Fruit fly (Drosophila melanogaster) whole organism, embryonic: ENCODE measurements around the gene Schip1.

Source experiments
- Bdp1 ChIP-seq: fragments of 200-800 bp; sonication (Bioruptor generic); optimal IDR thresholded peaks from 3 replicates; lab custom pipeline; 2016; ENCODE audit warnings: missing biosample characterization, missing genetic modification characterization
- Bgb ChIP-seq: fragments of 200-800 bp; sonication (Bioruptor generic); IDR thresholded peaks from 2 replicates; pipeline ENCODE4 v1.3.6; 2022; ENCODE audit warnings: missing biosample characterization, missing genetic modification characterization; ENCODE audit not compliant: partially characterized antibody
- BtbVII ChIP-seq: fragments of 200-800 bp; sonication (Bioruptor generic); optimal IDR thresholded peaks from 3 replicates; lab custom pipeline; 2017; ENCODE audit warnings: missing biosample characterization, mild to moderate bottlenecking, missing genetic modification characterization
- CG11504 ChIP-seq: fragments of 200-800 bp; sonication (Bioruptor generic); optimal IDR thresholded peaks from 3 replicates; lab custom pipeline; 2019; ENCODE audit warnings: missing biosample characterization, mild to moderate bottlenecking, missing genetic modification characterization, moderate library complexity
- CG13424 ChIP-seq: fragments of 200-800 bp; sonication (Bioruptor generic); optimal IDR thresholded peaks from 2 replicates; lab custom pipeline; 2019; ENCODE audit warnings: missing biosample characterization, mild to moderate bottlenecking, missing genetic modification characterization, moderate library complexity
- CG14014 ChIP-seq: fragments of 200-800 bp; sonication (Bioruptor generic); IDR thresholded peaks from 2 replicates; pipeline ENCODE4 v1.3.6; 2022; ENCODE audit warnings: missing biosample characterization, missing genetic modification characterization
- CG15696 ChIP-seq: fragments of 200-800 bp; sonication (Bioruptor generic); optimal IDR thresholded peaks from 2 replicates; lab custom pipeline; 2019; ENCODE audit warnings: missing biosample characterization, mild to moderate bottlenecking, missing genetic modification characterization, moderate library complexity
- CG2199 ChIP-seq: fragments of 200-800 bp; sonication (Bioruptor generic); IDR thresholded peaks from 3 replicates; pipeline ENCODE4 v1.3.6; 2022; ENCODE audit warnings: missing biosample characterization, missing genetic modification characterization
- CG30403 ChIP-seq: fragments of 200-800 bp; sonication (Bioruptor generic); optimal IDR thresholded peaks from 3 replicates; lab custom pipeline; 2016; ENCODE audit warnings: missing biosample characterization, missing genetic modification characterization
- CG31441 ChIP-seq: fragments of 200-800 bp; sonication (Bioruptor generic); IDR thresholded peaks from 2 replicates; pipeline ENCODE4 v1.3.6; 2022; ENCODE audit warnings: missing biosample characterization, missing genetic modification characterization
- CG32532 ChIP-seq: fragments of 200-800 bp; sonication (Bioruptor generic); IDR thresholded peaks from 2 replicates; pipeline ENCODE4 v1.3.6; 2022; ENCODE audit warnings: missing biosample characterization, missing genetic modification characterization
- CG32772 ChIP-seq: fragments of 200-800 bp; sonication (Bioruptor generic); IDR thresholded peaks from 2 replicates; pipeline ENCODE4 v1.3.6; 2022; ENCODE audit warnings: missing biosample characterization, missing genetic modification characterization
- CG3995 ChIP-seq: fragments of 200-800 bp; sonication (Bioruptor generic); optimal IDR thresholded peaks from 3 replicates; lab custom pipeline; 2016; ENCODE audit warnings: missing biosample characterization, missing genetic modification characterization
- CG42726 ChIP-seq: fragments of 200-800 bp; sonication (Bioruptor generic); IDR thresholded peaks from 2 replicates; pipeline ENCODE4 v1.3.6; 2022; ENCODE audit warnings: missing biosample characterization, missing genetic modification characterization; ENCODE audit not compliant: partially characterized antibody
- CG4707 ChIP-seq: fragments of 200-800 bp; sonication (Bioruptor generic); optimal IDR thresholded peaks from 2 replicates; lab custom pipeline; 2018; ENCODE audit warnings: missing biosample characterization, mild to moderate bottlenecking, missing genetic modification characterization, moderate library complexity
- CG6272 ChIP-seq: fragments of 200-800 bp; sonication (Bioruptor generic); IDR thresholded peaks from 2 replicates; pipeline ENCODE4 v1.3.6; 2022; ENCODE audit warnings: missing biosample characterization, missing genetic modification characterization
- CG7271 ChIP-seq: fragments of 200-800 bp; sonication (Bioruptor generic); optimal IDR thresholded peaks from 2 replicates; lab custom pipeline; 2018; ENCODE audit warnings: missing biosample characterization, mild to moderate bottlenecking, missing genetic modification characterization, moderate library complexity
- CG8478 ChIP-seq: fragments of >200 bp; optimal IDR thresholded peaks from 2 replicates; lab custom pipeline; 2018
- CG9727 ChIP-seq: fragments of 200-800 bp; sonication (Bioruptor generic); optimal IDR thresholded peaks from 3 replicates; lab custom pipeline; 2017; ENCODE audit warnings: missing biosample characterization, mild to moderate bottlenecking, missing genetic modification characterization
- Dad ChIP-seq: fragments of 200-800 bp; sonication (Bioruptor generic); optimal IDR thresholded peaks from 3 replicates; lab custom pipeline; 2016; ENCODE audit warnings: missing biosample characterization, missing genetic modification characterization
- Dbx ChIP-seq: fragments of 200-800 bp; sonication (Bioruptor generic); IDR thresholded peaks from 3 replicates; pipeline ENCODE4 v1.3.6; 2022; ENCODE audit warnings: missing biosample characterization, missing genetic modification characterization
- Dip3 ChIP-seq: fragments of 200-800 bp; sonication (Bioruptor generic); optimal IDR thresholded peaks from 3 replicates; lab custom pipeline; 2016; ENCODE audit warnings: missing biosample characterization, missing genetic modification characterization
- HLH54F ChIP-seq: fragments of 200-800 bp; sonication (Bioruptor generic); optimal IDR thresholded peaks from 3 replicates; lab custom pipeline; 2016; ENCODE audit warnings: missing biosample characterization, missing genetic modification characterization
- Hmr ChIP-seq: fragments of 200-800 bp; sonication (Bioruptor generic); optimal IDR thresholded peaks from 3 replicates; lab custom pipeline; 2017; ENCODE audit warnings: mild to moderate bottlenecking, missing biosample characterization, missing genetic modification reagents, missing genetic modification characterization
- Lim3 ChIP-seq: fragments of 200-800 bp; sonication (Bioruptor generic); IDR thresholded peaks from 2 replicates; pipeline ENCODE4 v1.3.6; 2022; ENCODE audit warnings: missing biosample characterization, missing genetic modification characterization
- Nf-YC ChIP-seq: fragments of 200-800 bp; optimal IDR thresholded peaks from 3 replicates; lab custom pipeline; 2019; ENCODE audit warnings: missing biosample characterization, mild to moderate bottlenecking, missing genetic modification characterization, moderate library complexity
- Ravus ChIP-seq: fragments of 200-800 bp; sonication (Bioruptor generic); IDR thresholded peaks from 2 replicates; pipeline ENCODE4 v1.3.6; 2022; ENCODE audit warnings: missing biosample characterization, missing genetic modification characterization
- aop ChIP-seq: fragments of 200-800 bp; sonication (Bioruptor generic); IDR thresholded peaks from 2 replicates; pipeline ENCODE4 v1.3.6; 2022; ENCODE audit warnings: missing biosample characterization, missing genetic modification characterization
- ap ChIP-seq: fragments of 200-800 bp; sonication (Bioruptor generic); IDR thresholded peaks from 2 replicates; pipeline ENCODE4 v1.3.6; 2022; ENCODE audit warnings: missing biosample characterization, missing genetic modification characterization
- az2 ChIP-seq: fragments of 200-800 bp; sonication (Bioruptor generic); optimal IDR thresholded peaks from 3 replicates; lab custom pipeline; 2016; ENCODE audit warnings: missing biosample characterization, missing genetic modification characterization
- cas ChIP-seq: fragments of 200-800 bp; sonication (Bioruptor generic); IDR thresholded peaks from 2 replicates; pipeline ENCODE4 v1.3.6; 2022; ENCODE audit warnings: missing biosample characterization, missing genetic modification characterization
- cato ChIP-seq: fragments of 200-800 bp; sonication (Bioruptor generic); optimal IDR thresholded peaks from 2 replicates; lab custom pipeline; 2016; ENCODE audit warnings: missing biosample characterization, missing genetic modification characterization, borderline replicate concordance
- dan ChIP-seq: fragments of 200-800 bp; sonication (Bioruptor generic); IDR thresholded peaks from 2 replicates; pipeline ENCODE4 v1.3.6; 2022; ENCODE audit warnings: missing biosample characterization, missing genetic modification characterization
- dmrt11E ChIP-seq: fragments of 200-800 bp; sonication (Bioruptor generic); optimal IDR thresholded peaks from 3 replicates; lab custom pipeline; 2018; ENCODE audit warnings: missing biosample characterization, mild to moderate bottlenecking, missing genetic modification characterization, moderate library complexity
- eve ChIP-seq, 2 experiments: fragments of >200 bp; optimal IDR thresholded peaks; 2 replicates each; lab custom pipeline; 2017; ENCODE audit warnings: missing biosample characterization in 2 of 2, missing genetic modification characterization in 2 of 2
- exex ChIP-seq: fragments of 200-800 bp; sonication (Bioruptor generic); optimal IDR thresholded peaks from 4 replicates; lab custom pipeline; 2018; ENCODE audit warnings: missing biosample characterization, mild to moderate bottlenecking, missing genetic modification characterization, moderate library complexity
- eyg ChIP-seq: fragments of 200-800 bp; sonication (Bioruptor generic); optimal IDR thresholded peaks from 3 replicates; lab custom pipeline; 2016; ENCODE audit warnings: missing biosample characterization, missing genetic modification characterization
- gem ChIP-seq: fragments of 200-800 bp; sonication (Bioruptor generic); optimal IDR thresholded peaks from 2 replicates; lab custom pipeline; 2019; ENCODE audit warnings: missing biosample characterization, mild to moderate bottlenecking, missing genetic modification characterization, moderate library complexity
- mirr ChIP-seq: fragments of 200-800 bp; sonication (Bioruptor generic); optimal IDR thresholded peaks from 3 replicates; lab custom pipeline; 2018; ENCODE audit warnings: missing biosample characterization, mild to moderate bottlenecking, missing genetic modification characterization
- nerfin-2 ChIP-seq: fragments of 200-800 bp; sonication (Bioruptor generic); IDR thresholded peaks from 2 replicates; pipeline ENCODE4 v1.3.6; 2022; ENCODE audit warnings: missing biosample characterization, missing genetic modification characterization; ENCODE audit not compliant: partially characterized antibody
- otp ChIP-seq: fragments of 200-800 bp; sonication (Bioruptor generic); IDR thresholded peaks from 3 replicates; pipeline ENCODE4, ENCODE4 v1.3.6; 2022; ENCODE audit warnings: missing biosample characterization, missing genetic modification characterization
- peb ChIP-seq: fragments of 200-800 bp; sonication (Bioruptor generic); IDR thresholded peaks from 2 replicates; pipeline ENCODE4 v1.3.6; 2022; ENCODE audit warnings: missing biosample characterization, missing genetic modification characterization
- pita ChIP-seq: fragments of 200-800 bp; sonication (Bioruptor generic); optimal IDR thresholded peaks from 2 replicates; lab custom pipeline; 2017; ENCODE audit warnings: missing biosample characterization, mild to moderate bottlenecking, missing genetic modification characterization
- psq ChIP-seq: fragments of 200-800 bp; sonication (Bioruptor generic); optimal IDR thresholded peaks from 2 replicates; lab custom pipeline; 2017; ENCODE audit warnings: missing biosample characterization, missing genetic modification characterization
- sens-2 ChIP-seq: fragments of 200-800 bp; sonication (Bioruptor generic); IDR thresholded peaks from 2 replicates; pipeline ENCODE4 v1.3.6; 2022; ENCODE audit warnings: missing biosample characterization, missing genetic modification characterization
- sisA ChIP-seq: fragments of 200-800 bp; sonication (Bioruptor generic); IDR thresholded peaks from 2 replicates; pipeline ENCODE4 v1.3.6; 2022; ENCODE audit warnings: missing biosample characterization, missing genetic modification characterization
- slbo ChIP-seq: fragments of 200-800 bp; sonication (Bioruptor generic); IDR thresholded peaks from 2 replicates; pipeline ENCODE4 v1.3.6; 2022; ENCODE audit warnings: missing biosample characterization, missing genetic modification characterization
- slou ChIP-seq: fragments of 200-800 bp; sonication (Bioruptor generic); optimal IDR thresholded peaks from 3 replicates; lab custom pipeline; 2016; ENCODE audit warnings: missing biosample characterization, missing genetic modification characterization
- stc ChIP-seq: fragments of 200-800 bp; sonication (Bioruptor generic); IDR thresholded peaks from 2 replicates; pipeline ENCODE4 v1.3.6; 2022; ENCODE audit warnings: missing biosample characterization, missing genetic modification characterization
- tio ChIP-seq: fragments of 200-800 bp; sonication (Bioruptor generic); optimal IDR thresholded peaks from 2 replicates; lab custom pipeline; 2017; ENCODE audit warnings: missing biosample characterization, missing genetic modification characterization, inconsistent platforms

Schip1 gene

dm6 chr2L:10306518-10307260 is 24.2 kb downstream of the Schip1 start, which contains the start of the genes CG5390 and CG4968 (continued):
- no peak for TF ChIP-seq CG42726
- peak; percentile 73 for TF ChIP-seq CG30403 (GFP tag; lab: Kevin White, UChicago)
- TF ChIP-seq CG4707 (GFP tag; lab: Kevin White, UChicago) = peak; percentile 38
- TF ChIP-seq CG32772 (GFP tag; lab: Robert Waterston, UW) = no peak
- TF ChIP-seq CG31441 (GFP tag; lab: Robert Waterston, UW) = peak; percentile 80; the same call in 1 of the 2 replicates
- TF ChIP-seq CG32532 (GFP tag; lab: Robert Waterston, UW) = peak; percentile 78
- peak; percentile 8 for TF ChIP-seq Dad (GFP tag; lab: Kevin White, UChicago)
- peak; percentile 22 for TF ChIP-seq tio
- TF ChIP-seq exex = peak; percentile 48
- no peak for TF ChIP-seq Ravus (GFP tag; lab: Robert Waterston, UW)
- TF ChIP-seq slou = peak; percentile 55
- TF ChIP-seq CG6272 (GFP tag; lab: Robert Waterston, UW) = no peak
- TF ChIP-seq Hmr (GFP tag; lab: Kevin White, UChicago) = peak; percentile 85
- TF ChIP-seq CG11504 = no peak
- TF ChIP-seq cato (GFP tag; lab: Kevin White, UChicago) = peak; percentile 19
- peak; percentile 73; the same call in 1 of the 2 replicates for TF ChIP-seq CG14014 (GFP tag; lab: Robert Waterston, UW)
- peak; percentile 30 for TF ChIP-seq psq (GFP tag; lab: Kevin White, UChicago)
- peak; percentile 20 for TF ChIP-seq mirr (GFP tag; lab: Kevin White, UChicago)
- no peak for TF ChIP-seq CG7271
- peak; percentile 29; the same call in 1 of the 3 replicates for TF ChIP-seq otp (GFP tag; lab: Robert Waterston, UW)
- peak; percentile 7 for TF ChIP-seq dmrt11E (tag; lab: Kevin White, UChicago)
- peak; percentile 87 for TF ChIP-seq gem (tag; lab: Kevin White, UChicago)
- TF ChIP-seq CG3995 (GFP tag; lab: Kevin White, UChicago) = peak; percentile 35
- TF ChIP-seq HLH54F = peak; percentile 6
- no peak for TF ChIP-seq peb (GFP tag; lab: Robert Waterston, UW)
- TF ChIP-seq Bgb (GFP tag; lab: Robert Waterston, UW) = peak; percentile 31; the same call in 1 of the 2 replicates
- TF ChIP-seq cas (GFP tag; lab: Robert Waterston, UW) = peak; percentile 59; the same call in 1 of the 2 replicates
- TF ChIP-seq CG9727 (GFP tag; lab: Kevin White, UChicago) = peak; percentile 52
- TF ChIP-seq Nf-YC = peak; percentile 78
- no peak for TF ChIP-seq eyg (GFP tag; lab: Kevin White, UChicago)
- no peak for TF ChIP-seq dan (GFP tag; lab: Robert Waterston, UW)
- peak; percentile 58; the same call in 1 of the 3 replicates for TF ChIP-seq Dbx (GFP tag; lab: Robert Waterston, UW)
- TF ChIP-seq az2 = peak; percentile 54
- TF ChIP-seq sisA (GFP tag; lab: Robert Waterston, UW) = no peak
- TF ChIP-seq ap = no peak
- TF ChIP-seq stc (GFP tag; lab: Robert Waterston, UW) = peak; percentile 53; the same call in 1 of the 2 replicates
- no peak for TF ChIP-seq Lim3 (GFP tag; lab: Robert Waterston, UW)
- TF ChIP-seq CG13424 (tag; lab: Kevin White, UChicago) = peak; percentile 82
- no peak for TF ChIP-seq pita (GFP tag; lab: Kevin White, UChicago)
- no peak for TF ChIP-seq eve (GFP tag; optimal IDR thresholded peaks at IDR 0.05; lab: Kevin White, UChicago)
- peak; percentile 32 for TF ChIP-seq CG15696 (tag; lab: Kevin White, UChicago)
- TF ChIP-seq CG2199 = no peak
- TF ChIP-seq slbo (GFP tag; lab: Robert Waterston, UW) = peak; percentile 77
- TF ChIP-seq sens-2 (GFP tag; lab: Robert Waterston, UW) = no peak
- TF ChIP-seq Bdp1 (GFP tag; lab: Kevin White, UChicago) = no peak
- no peak for TF ChIP-seq nerfin-2 (GFP tag; lab: Robert Waterston, UW)
- TF ChIP-seq BtbVII = peak; percentile 76
- peak; percentile 2 for TF ChIP-seq Dip3 (GFP tag; lab: Kevin White, UChicago)
- TF ChIP-seq CG8478 (lab: Kevin White, UChicago) = no peak
- no peak for TF ChIP-seq aop (GFP tag; lab: Robert Waterston, UW)
